Worm (Caenorhabditis elegans) whole organism, L4/young adult: Measurements from ENCODE around the gene lron-12.

ENCODE experiments used
- W03F9.2 ChIP-seq: fragments of 150-350 bp; optimal IDR thresholded peaks from 2 replicates; lab custom pipeline; 2014; ENCODE audit warnings: missing biosample characterization, missing genetic modification characterization
- dao-5 ChIP-seq: sonication (generic microtip); optimal IDR thresholded peaks from 2 replicates; lab custom pipeline; 2016; ENCODE audit warnings: missing genotype, missing genetic modification characterization, moderate library complexity, missing compliant biosample characterization
- him-1 ChIP-seq: sonication (generic microtip); optimal IDR thresholded peaks from 2 replicates; lab custom pipeline; 2016; ENCODE audit warnings: missing genotype, missing genetic modification reagents, missing genetic modification characterization, missing compliant biosample characterization

DNA sequence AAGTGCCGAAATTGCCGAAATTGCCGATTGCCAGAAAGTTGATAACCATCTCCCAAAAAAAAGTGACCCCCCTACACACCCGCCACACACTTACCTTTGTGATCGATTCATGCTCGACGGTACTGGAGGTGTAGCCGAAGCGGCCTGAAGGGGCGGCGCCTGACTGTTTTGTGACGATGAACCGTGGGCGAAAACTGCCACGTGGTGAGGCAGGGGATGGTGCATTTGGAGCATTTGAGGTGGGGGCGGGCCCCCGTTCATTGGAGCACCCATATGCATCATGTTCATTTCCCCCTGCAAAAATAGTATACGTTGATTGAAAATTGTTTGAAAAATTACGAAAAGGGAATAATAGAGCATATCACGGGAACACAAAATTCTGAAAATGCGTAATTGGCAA, 11.8 kb upstream of the lron-12 start, which contains the start of gene Y75B8A.6:
- no peak for TF ChIP-seq him-1 (tag; lab: Kevin White, UChicago)
- TF ChIP-seq dao-5 (tag; lab: Kevin White, UChicago), result no peak
- TF ChIP-seq W03F9.2 (tag; lab: Kevin White, UChicago), result no peak
